Worm (Caenorhabditis elegans) whole organism, L3 larva: Measurements from ENCODE around the gene C36C9.5.
"Not testable (repeated sequence)": the region's sequence is repeated elsewhere in the genome, so short reads cannot be mapped to it uniquely, and the experiment has no call there.

ENCODE experiments used
- R02D3.7 ChIP-seq: fragments of 150-350 bp; optimal IDR thresholded peaks from 2 replicates; lab custom pipeline; 2014; ENCODE audit warnings: missing biosample characterization, missing genetic modification characterization
- ZK546.5 ChIP-seq: sonication (generic microtip); optimal IDR thresholded peaks from 2 replicates; lab custom pipeline; 2017; ENCODE audit warnings: missing biosample characterization, missing genetic modification characterization
- aly-2 ChIP-seq: fragments of 150-350 bp; optimal IDR thresholded peaks from 2 replicates; lab custom pipeline; 2014; ENCODE audit warnings: missing biosample characterization, missing genetic modification characterization
- ceh-16 ChIP-seq: sonication (generic microtip); optimal IDR thresholded peaks from 2 replicates; lab custom pipeline; 2017; ENCODE audit warnings: missing biosample characterization, missing genetic modification characterization
- ceh-28 ChIP-seq: fragments of 150-350 bp; optimal IDR thresholded peaks from 2 replicates; lab custom pipeline; 2014; ENCODE audit warnings: missing biosample characterization, missing genetic modification reagents, missing genetic modification characterization
- ceh-82 ChIP-seq: fragments of 150-350 bp; optimal IDR thresholded peaks from 2 replicates; lab custom pipeline; 2014; ENCODE audit warnings: missing biosample characterization, missing genetic modification characterization
- egl-27 ChIP-seq: sonication (generic microtip); optimal IDR thresholded peaks from 4 replicates; lab custom pipeline; 2017; ENCODE audit warnings: missing biosample characterization, missing genetic modification reagents, missing genetic modification characterization
- egl-5 ChIP-seq: fragments of 150-350 bp; optimal IDR thresholded peaks from 2 replicates; lab custom pipeline; 2017; ENCODE audit warnings: missing biosample characterization, missing genetic modification reagents, missing genetic modification characterization, inconsistent platforms
- elt-2 ChIP-seq: sonication (generic microtip); optimal IDR thresholded peaks from 2 replicates; lab custom pipeline; 2016; ENCODE audit warnings: missing genetic modification reagents, mild to moderate bottlenecking, missing genetic modification characterization, missing compliant biosample characterization
- fkh-10 ChIP-seq: sonication (generic microtip); optimal IDR thresholded peaks from 2 replicates; lab custom pipeline; 2017; ENCODE audit warnings: missing biosample characterization, missing genetic modification reagents, missing genetic modification characterization
- fos-1 ChIP-seq: fragments of 150-350 bp; optimal IDR thresholded peaks from 2 replicates; lab custom pipeline; 2014; ENCODE audit warnings: missing biosample characterization, missing genetic modification characterization
- jun-1 ChIP-seq: fragments of 150-350 bp; optimal IDR thresholded peaks from 2 replicates; lab custom pipeline; 2014; ENCODE audit warnings: missing biosample characterization, missing genetic modification reagents, missing genetic modification characterization
- lin-15B ChIP-seq: fragments of 150-350 bp; optimal IDR thresholded peaks from 2 replicates; lab custom pipeline; 2014; ENCODE audit warnings: missing biosample characterization, missing genetic modification characterization
- lsy-12 ChIP-seq: sonication (generic microtip); optimal IDR thresholded peaks from 2 replicates; lab custom pipeline; 2016; ENCODE audit warnings: mild to moderate bottlenecking, missing genetic modification characterization, missing compliant biosample characterization
- mml-1 ChIP-seq: fragments of 150-350 bp; sonication (generic microtip); optimal IDR thresholded peaks from 3 replicates; lab custom pipeline; 2014; ENCODE audit warnings: missing biosample characterization, missing genetic modification characterization
- nfya-1 ChIP-seq: sonication (generic microtip); optimal IDR thresholded peaks from 2 replicates; lab custom pipeline; 2017; ENCODE audit warnings: missing genetic modification characterization, mild to moderate bottlenecking, missing compliant biosample characterization, antibody characterized with exemption, moderate library complexity; ENCODE audit not compliant: insufficient read depth
- nhr-11 ChIP-seq: fragments of 150-350 bp; optimal IDR thresholded peaks from 2 replicates; lab custom pipeline; 2014; ENCODE audit warnings: missing biosample characterization, missing genetic modification characterization
- nhr-23 ChIP-seq: fragments of 150-350 bp; optimal IDR thresholded peaks from 2 replicates; lab custom pipeline; 2014; ENCODE audit warnings: missing biosample characterization, missing genetic modification reagents, missing genetic modification characterization
- nhr-237 ChIP-seq: fragments of 150-350 bp; optimal IDR thresholded peaks from 2 replicates; lab custom pipeline; 2014; ENCODE audit warnings: missing biosample characterization, missing genetic modification characterization
- nhr-25 ChIP-seq: sonication (generic microtip); optimal IDR thresholded peaks from 2 replicates; lab custom pipeline; 2017; ENCODE audit warnings: missing biosample characterization, missing genetic modification characterization
- nhr-43 ChIP-seq: sonication (generic microtip); optimal IDR thresholded peaks from 2 replicates; lab custom pipeline; 2016; ENCODE audit warnings: mild to moderate bottlenecking, missing genetic modification characterization, missing compliant biosample characterization; ENCODE audit not compliant: poor library complexity, severe bottlenecking
- nhr-77 ChIP-seq: fragments of 150-350 bp; optimal IDR thresholded peaks from 2 replicates; lab custom pipeline; 2014; ENCODE audit warnings: missing biosample characterization, missing genetic modification characterization
- pha-4 ChIP-seq: fragments of 150-350 bp; optimal IDR thresholded peaks from 2 replicates; lab custom pipeline; 2014; ENCODE audit warnings: missing biosample characterization, missing genetic modification reagents, missing genetic modification characterization
- pqm-1 ChIP-seq: fragments of 150-350 bp; optimal IDR thresholded peaks from 2 replicates; lab custom pipeline; 2017; ENCODE audit warnings: missing biosample characterization, missing genetic modification characterization, inconsistent platforms
- skn-1 ChIP-seq: fragments of 150-350 bp; optimal IDR thresholded peaks from 2 replicates; lab custom pipeline; 2014; ENCODE audit warnings: missing biosample characterization, missing genetic modification characterization
- snpc-4 ChIP-seq: fragments of 150-350 bp; optimal IDR thresholded peaks from 2 replicates; lab custom pipeline; 2014; ENCODE audit warnings: missing biosample characterization, missing genetic modification characterization
- tbx-2 ChIP-seq: sonication (generic microtip); optimal IDR thresholded peaks from 2 replicates; lab custom pipeline; 2016; ENCODE audit warnings: mild to moderate bottlenecking, missing genetic modification characterization, missing compliant biosample characterization
- zag-1 ChIP-seq: fragments of 150-350 bp; optimal IDR thresholded peaks from 2 replicates; lab custom pipeline; 2014; ENCODE audit warnings: missing biosample characterization, missing genetic modification characterization
- ztf-11 ChIP-seq: fragments of 150-350 bp; optimal IDR thresholded peaks from 2 replicates; lab custom pipeline; 2014; ENCODE audit warnings: missing biosample characterization, missing genetic modification characterization

Gene C36C9.5

DNA sequence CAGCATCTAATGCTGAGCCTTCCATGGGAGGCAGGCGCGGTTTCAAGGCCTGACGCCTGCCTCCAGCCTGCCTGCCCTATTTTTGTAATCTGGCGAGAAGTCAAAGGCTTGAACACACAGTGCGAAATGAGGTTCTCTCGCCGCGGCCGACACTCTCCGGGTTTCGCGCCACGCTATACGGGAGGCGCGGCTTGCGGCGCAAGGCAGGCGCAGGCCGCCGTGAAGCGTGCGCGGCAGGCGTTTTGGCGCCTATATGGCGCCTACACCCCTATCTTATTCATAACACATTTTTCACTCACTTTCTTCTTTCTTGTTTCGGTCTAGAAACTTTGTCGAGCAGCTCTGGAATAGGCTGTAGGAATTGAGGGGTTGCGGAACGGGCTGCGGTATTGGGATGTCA lies 691 bp downstream of the C36C9.5 start:
- no peak for TF ChIP-seq zag-1 (tag; lab: Kevin White, UChicago)
- TF ChIP-seq ceh-16 (tag; lab: Kevin White, UChicago): no peak
- no peak for TF ChIP-seq nhr-43 (tag; lab: Kevin White, UChicago)
- TF ChIP-seq, all 47 proteins: peak for 0

DNA sequence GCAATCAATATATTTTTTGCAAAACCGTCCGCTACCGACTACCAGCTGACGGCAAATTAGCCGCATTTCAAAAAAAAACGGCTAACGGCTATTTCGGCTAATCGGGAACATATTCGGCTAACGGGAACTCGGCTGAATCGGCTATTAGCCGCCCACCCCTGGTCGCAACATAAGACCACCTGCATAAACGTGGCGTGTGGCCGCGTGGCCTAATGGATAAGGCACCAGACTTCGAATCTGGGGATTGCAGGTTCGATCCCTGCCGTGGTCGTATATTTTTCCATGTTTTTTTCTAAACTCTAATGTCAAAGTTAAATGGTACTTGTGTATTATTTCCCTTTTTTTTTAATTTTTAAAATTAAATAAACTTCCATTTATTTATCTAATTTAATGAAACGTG lies 5.3 kb downstream of the C36C9.5 start:
- TF ChIP-seq lin-15B (no peak), ceh-28 (tag; lab: Kevin White, UChicago) (no peak), jun-1 (no peak), R02D3.7 (no peak)

DNA sequence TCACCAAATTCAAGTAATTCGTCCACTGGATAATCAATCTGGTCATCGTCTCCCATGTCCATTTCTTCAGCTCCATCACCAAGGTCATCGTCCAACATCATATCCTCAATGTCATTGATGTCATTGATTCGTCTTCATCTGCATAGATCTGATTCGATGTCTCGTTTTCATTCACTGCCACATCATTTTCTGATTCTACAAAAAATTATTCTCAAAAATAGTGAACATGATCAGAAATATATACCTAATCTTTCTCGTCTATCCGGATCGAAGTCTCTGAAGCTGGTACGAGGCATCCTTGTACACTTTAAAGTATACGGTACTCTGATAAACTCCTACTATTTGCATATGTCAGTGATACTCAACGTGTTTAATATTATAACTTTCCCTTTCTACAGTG lies 6.9 kb downstream of the C36C9.5 start, which contains the start of gene C36C9.4:
C36C9.4 (minus strand) TSS at position 101 of the 400 bp plus-strand sequence.
- TF ChIP-seq lin-15B; fos-1 (tag; lab: Kevin White, UChicago); nhr-25 (tag; lab: Kevin White, UChicago): not testable (repeated sequence)

- TF ChIP-seq ZK546.5; nhr-23 (tag; lab: Kevin White, UChicago); pha-4 (tag; lab: Kevin White, UChicago): not testable (repeated sequence)
Observed at ce11 chrX:1690894-1691293, 12.8 kb downstream of the C36C9.5 start, which contains the start of gene C36C9.6. C36C9.6 (minus strand) TSS chrX:1690994.

- TF ChIP-seq skn-1 (tag; lab: Kevin White, UChicago); lin-15B; fos-1 (tag; lab: Kevin White, UChicago): not testable (repeated sequence)
Observed at ce11 chrX:1689996-1690395, 13.7 kb downstream of the C36C9.5 start, which contains the start of gene C36C9.12. C36C9.12 (minus strand) TSS chrX:1690096.

DNA sequence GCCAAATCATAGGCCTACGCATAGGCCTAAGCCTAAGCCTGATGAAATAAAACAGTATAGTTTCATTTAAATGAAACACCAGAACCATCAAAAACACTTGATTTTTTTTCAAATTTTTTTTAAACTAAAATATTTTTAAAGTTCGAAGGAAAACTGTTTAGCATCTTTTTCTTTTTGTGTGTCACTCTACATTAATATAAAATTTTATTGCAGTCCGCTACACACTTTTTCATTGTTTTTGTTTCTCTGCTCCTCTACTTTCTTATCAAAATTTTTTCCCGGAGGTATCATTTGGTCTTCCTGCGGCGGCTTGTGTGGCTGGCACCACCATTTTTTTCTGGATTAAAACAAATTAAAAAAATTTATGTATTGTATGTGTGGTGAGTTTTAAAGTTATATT lies 16.7 kb downstream of the C36C9.5 start, which contains the start of gene C36C9.11:
C36C9.11 (plus strand) TSS at position 301 of the 400 bp plus-strand sequence.
- not testable (repeated sequence) for TF ChIP-seq nhr-237 (tag; lab: Kevin White, UChicago); fkh-10 (GFP tag; lab: Kevin White, UChicago); jun-1

- TF ChIP-seq mml-1 (tag; lab: Kevin White, UChicago) (no peak), nfya-1 (tag; lab: Kevin White, UChicago) (no peak), snpc-4 (no peak), aly-2 (tag; lab: Kevin White, UChicago) (no peak), ztf-11 (no peak), lsy-12 (tag; lab: Kevin White, UChicago) (no peak), ceh-82 (no peak), jun-1 (no peak), elt-2 (no peak), zag-1 (tag; lab: Kevin White, UChicago) (no peak), egl-5 (tag; lab: Kevin White, UChicago) (no peak), nhr-237 (tag; lab: Kevin White, UChicago) (no peak), nhr-11 (tag; lab: Kevin White, UChicago) (no peak), fos-1 (tag; lab: Kevin White, UChicago) (no peak), nhr-77 (tag; lab: Kevin White, UChicago) (no peak), pqm-1 (no peak), egl-27 (tag; lab: Kevin White, UChicago) (no peak), tbx-2 (tag; lab: Kevin White, UChicago) (no peak)
Observed at ce11 chrX:1682558-1682957, 21.2 kb downstream of the C36C9.5 start, which contains the start of gene meg-4. meg-4 (plus strand) TSS chrX:1682954.
